Worm (Caenorhabditis elegans) whole organism, L2 larva: ENCODE results near the gene T25B9.4.

Experiments
- C34F6.9 ChIP-seq: fragments of 150-350 bp; optimal IDR thresholded peaks from 2 replicates; lab custom pipeline; 2014; ENCODE audit warnings: missing biosample characterization, missing genetic modification characterization
- R02D3.7 ChIP-seq: fragments of 150-350 bp; optimal IDR thresholded peaks from 2 replicates; lab custom pipeline; 2014; ENCODE audit warnings: missing biosample characterization, missing genetic modification characterization
- Y55F3AM.14 ChIP-seq: fragments of 200-800 bp; sonication (Bioruptor generic); optimal IDR thresholded peaks from 2 replicates; lab custom pipeline; 2018; ENCODE audit warnings: mild to moderate bottlenecking, missing genetic modification characterization, missing compliant biosample characterization
- ZK546.5 ChIP-seq: sonication (generic microtip); optimal IDR thresholded peaks from 2 replicates; lab custom pipeline; 2017; ENCODE audit warnings: missing biosample characterization, missing genetic modification characterization
- alr-1 ChIP-seq: fragments of 150-350 bp; optimal IDR thresholded peaks from 2 replicates; lab custom pipeline; 2014; ENCODE audit warnings: missing biosample characterization, missing genetic modification characterization
- aly-2 ChIP-seq: fragments of 150-350 bp; optimal IDR thresholded peaks from 2 replicates; lab custom pipeline; 2014; ENCODE audit warnings: missing biosample characterization, missing genetic modification characterization
- blmp-1 ChIP-seq: sonication (generic microtip); optimal IDR thresholded peaks from 2 replicates; lab custom pipeline; 2017; ENCODE audit warnings: missing genetic modification characterization, mild to moderate bottlenecking, missing compliant biosample characterization, antibody characterized with exemption, moderate library complexity; ENCODE audit not compliant: insufficient read depth
- ceh-82 ChIP-seq: fragments of 150-350 bp; optimal IDR thresholded peaks from 2 replicates; lab custom pipeline; 2014; ENCODE audit warnings: missing biosample characterization, missing genetic modification characterization
- crh-2 ChIP-seq: sonication (generic microtip); optimal IDR thresholded peaks from 2 replicates; lab custom pipeline; 2017; ENCODE audit warnings: missing biosample characterization, missing genetic modification characterization
- dmd-4 ChIP-seq: sonication (generic microtip); optimal IDR thresholded peaks from 2 replicates; lab custom pipeline; 2017; ENCODE audit warnings: missing biosample characterization, missing genetic modification characterization
- egl-27 ChIP-seq: sonication (generic microtip); optimal IDR thresholded peaks from 3 replicates; lab custom pipeline; 2017; ENCODE audit warnings: missing biosample characterization, missing genetic modification reagents, missing genetic modification characterization
- elt-1 ChIP-seq: fragments of 150-350 bp; optimal IDR thresholded peaks from 2 replicates; lab custom pipeline; 2014; ENCODE audit warnings: missing biosample characterization, missing genetic modification characterization
- elt-3 ChIP-seq: sonication (generic microtip); optimal IDR thresholded peaks from 2 replicates; lab custom pipeline; 2017; ENCODE audit warnings: missing biosample characterization, missing genetic modification characterization
- fos-1 ChIP-seq: fragments of 150-350 bp; optimal IDR thresholded peaks from 2 replicates; lab custom pipeline; 2014; ENCODE audit warnings: missing biosample characterization, missing genetic modification characterization
- gmeb-1 ChIP-seq: fragments of 150-350 bp; optimal IDR thresholded peaks from 2 replicates; lab custom pipeline; 2014; ENCODE audit warnings: missing biosample characterization, missing genetic modification characterization
- lin-13 ChIP-seq: fragments of 150-350 bp; optimal IDR thresholded peaks from 2 replicates; lab custom pipeline; 2014; ENCODE audit warnings: missing biosample characterization, missing genetic modification reagents, missing genetic modification characterization
- lsy-2 ChIP-seq, 2 experiments: fragments of 150-350 bp in 1 of 2; sonication (generic microtip) in 1 of 2; optimal IDR thresholded peaks; 2 replicates each; lab custom pipeline; 2014 to 2017; ENCODE audit warnings: missing biosample characterization in 2 of 2, missing genetic modification characterization in 2 of 2
- mab-5 ChIP-seq: fragments of 150-350 bp; optimal IDR thresholded peaks from 2 replicates; lab custom pipeline; 2014; ENCODE audit warnings: missing biosample characterization, missing genetic modification characterization
- mbf-1 ChIP-seq: sonication (generic microtip); optimal IDR thresholded peaks from 2 replicates; lab custom pipeline; 2017; ENCODE audit warnings: missing biosample characterization, missing genetic modification characterization
- mdl-1 ChIP-seq, 2 experiments: fragments of 150-350 bp in 1 of 2; sonication (generic microtip) in 1 of 2; optimal IDR thresholded peaks; 2 replicates each; lab custom pipeline; 2017; ENCODE audit warnings: missing biosample characterization in 2 of 2, missing genetic modification characterization in 2 of 2
- nhr-129 ChIP-seq: fragments of 150-350 bp; optimal IDR thresholded peaks from 2 replicates; lab custom pipeline; 2014; ENCODE audit warnings: missing biosample characterization, missing genetic modification characterization
- nhr-21 ChIP-seq: fragments of 150-350 bp; optimal IDR thresholded peaks from 2 replicates; lab custom pipeline; 2014; ENCODE audit warnings: missing biosample characterization, missing genetic modification characterization
- nhr-23 ChIP-seq: fragments of 150-350 bp; optimal IDR thresholded peaks from 2 replicates; lab custom pipeline; 2014; ENCODE audit warnings: missing biosample characterization, missing genetic modification reagents, missing genetic modification characterization
- nhr-237 ChIP-seq: fragments of 150-350 bp; optimal IDR thresholded peaks from 2 replicates; lab custom pipeline; 2014; ENCODE audit warnings: missing biosample characterization, missing genetic modification characterization
- nhr-25 ChIP-seq: fragments of 150-350 bp; sonication (generic microtip); optimal IDR thresholded peaks from 3 replicates; lab custom pipeline; 2014; ENCODE audit warnings: missing biosample characterization, missing genetic modification characterization
- nhr-77 ChIP-seq: fragments of 150-350 bp; optimal IDR thresholded peaks from 2 replicates; lab custom pipeline; 2014; ENCODE audit warnings: missing biosample characterization, missing genetic modification characterization
- peb-1 ChIP-seq: fragments of 150-350 bp; optimal IDR thresholded peaks from 2 replicates; lab custom pipeline; 2014; ENCODE audit warnings: missing biosample characterization, missing genetic modification characterization
- skn-1 ChIP-seq: sonication (generic microtip); optimal IDR thresholded peaks from 2 replicates; lab custom pipeline; 2017; ENCODE audit warnings: missing biosample characterization, missing genetic modification characterization
- sma-3 ChIP-seq: sonication (generic microtip); optimal IDR thresholded peaks from 2 replicates; lab custom pipeline; 2016; ENCODE audit warnings: missing genetic modification reagents, missing genetic modification characterization, missing compliant biosample characterization
- sma-9 ChIP-seq, 2 experiments: fragments of 150-350 bp in 1 of 2; sonication (generic microtip) in 1 of 2; optimal IDR thresholded peaks; 2 replicates each; lab custom pipeline; 2014 to 2016; ENCODE audit warnings: missing genetic modification characterization in 2 of 2, mild to moderate bottlenecking in 1 of 2, missing biosample characterization in 1 of 2, missing compliant biosample characterization in 1 of 2, missing genetic modification reagents in 1 of 2, moderate library complexity in 1 of 2
- snpc-4 ChIP-seq: fragments of 150-350 bp; optimal IDR thresholded peaks from 2 replicates; lab custom pipeline; 2014; ENCODE audit warnings: missing biosample characterization, missing genetic modification characterization
- unc-39 ChIP-seq: fragments of 150-350 bp; optimal IDR thresholded peaks from 2 replicates; lab custom pipeline; 2014; ENCODE audit warnings: missing biosample characterization, missing genetic modification characterization
- unc-55 ChIP-seq: fragments of 150-350 bp; sonication (generic microtip); optimal IDR thresholded peaks from 3 replicates; lab custom pipeline; 2014; ENCODE audit warnings: missing biosample characterization, missing genetic modification reagents, missing genetic modification characterization
- unc-62 ChIP-seq: fragments of 150-350 bp; optimal IDR thresholded peaks from 2 replicates; lab custom pipeline; 2014; ENCODE audit warnings: missing biosample characterization, missing genetic modification reagents, missing genetic modification characterization
- zag-1 ChIP-seq: fragments of 150-350 bp; optimal IDR thresholded peaks from 2 replicates; lab custom pipeline; 2014; ENCODE audit warnings: missing biosample characterization, missing genetic modification characterization
- ztf-1 ChIP-seq: fragments of 200-800 bp; sonication (Bioruptor generic); conservative IDR thresholded peaks from 2 replicates; pipeline ENCODE4 v1.3.6; 2022; ENCODE audit warnings: missing genetic modification characterization, missing compliant biosample characterization
- ztf-11 ChIP-seq: sonication (generic microtip); optimal IDR thresholded peaks from 2 replicates; lab custom pipeline; 2017; ENCODE audit warnings: missing biosample characterization, missing genetic modification characterization
- ztf-4 ChIP-seq: fragments of 150-350 bp; optimal IDR thresholded peaks from 2 replicates; lab custom pipeline; 2014; ENCODE audit warnings: missing biosample characterization, missing genetic modification characterization

Gene T25B9.4

ce11 chrIV:10782014-10782413 is 24.5 kb upstream of the T25B9.4 start:
- TF ChIP-seq nhr-21 (tag; lab: Kevin White, UChicago), result peak; percentile 92
- peak; percentile 79 for TF ChIP-seq nhr-25
- TF ChIP-seq dmd-4 (tag; lab: Kevin White, UChicago), result no peak
- no peak for TF ChIP-seq elt-3 (tag; lab: Kevin White, UChicago)
- TF ChIP-seq nhr-129 (tag; lab: Kevin White, UChicago), result peak; percentile 4
- no peak for TF ChIP-seq nhr-77 (tag; lab: Kevin White, UChicago)
- no peak for TF ChIP-seq peb-1 (tag; lab: Kevin White, UChicago)
- TF ChIP-seq unc-62, result no peak
- TF ChIP-seq zag-1 (tag; lab: Kevin White, UChicago), result no peak
- no peak for TF ChIP-seq nhr-237
- TF ChIP-seq egl-27, result peak; percentile 48
- TF ChIP-seq fos-1 (tag; lab: Kevin White, UChicago), result peak; percentile 41
- TF ChIP-seq sma-3 (GFP tag; lab: Kevin White, UChicago), result peak; percentile 82
- peak; percentile 84 for TF ChIP-seq blmp-1 (tag; lab: Kevin White, UChicago)
- TF ChIP-seq ztf-11 (tag; lab: Kevin White, UChicago), result no peak
- no peak for TF ChIP-seq unc-39 (tag; lab: Kevin White, UChicago)
- TF ChIP-seq ceh-82 (tag; lab: Kevin White, UChicago), result no peak
- no peak for TF ChIP-seq nhr-23
- no peak for TF ChIP-seq mbf-1 (tag; lab: Kevin White, UChicago)
- TF ChIP-seq snpc-4 (tag; lab: Kevin White, UChicago), result no peak
- TF ChIP-seq unc-55 (GFP tag; lab: Kevin White, UChicago), result no peak
- TF ChIP-seq lin-13, result no peak
- no peak for TF ChIP-seq skn-1 (tag; lab: Kevin White, UChicago)
- TF ChIP-seq R02D3.7 (tag; lab: Kevin White, UChicago), result no peak
- peak; percentile 45 for TF ChIP-seq gmeb-1
- TF ChIP-seq ztf-1 (GFP tag; lab: Robert Waterston, UW), result no peak
- TF ChIP-seq lsy-2 (tag; optimal IDR thresholded peaks at IDR 0.05; lab: Kevin White, UChicago), result peak in 1 of 2 experiments; percentile 43
- peak; percentile 5 for TF ChIP-seq Y55F3AM.14 (GFP tag; lab: Kevin White, UChicago)
- TF ChIP-seq ZK546.5, result no peak
- peak; percentile 35 for TF ChIP-seq crh-2 (tag; lab: Kevin White, UChicago)
- TF ChIP-seq mab-5 (tag; lab: Kevin White, UChicago), result no peak
- peak; percentile 98 for TF ChIP-seq sma-9 (GFP tag; optimal IDR thresholded peaks at IDR 0.05; lab: Kevin White, UChicago)
- no peak for TF ChIP-seq sma-9 (tag; optimal IDR thresholded peaks at IDR 0.05; lab: Kevin White, UChicago)
- TF ChIP-seq elt-1, result no peak
- TF ChIP-seq mdl-1 (tag; optimal IDR thresholded peaks at IDR 0.05; lab: Kevin White, UChicago), result peak; percentile 56 to 80
- no peak for TF ChIP-seq ztf-4 (tag; lab: Kevin White, UChicago)
- TF ChIP-seq C34F6.9 (tag; lab: Kevin White, UChicago), result no peak

DNA sequence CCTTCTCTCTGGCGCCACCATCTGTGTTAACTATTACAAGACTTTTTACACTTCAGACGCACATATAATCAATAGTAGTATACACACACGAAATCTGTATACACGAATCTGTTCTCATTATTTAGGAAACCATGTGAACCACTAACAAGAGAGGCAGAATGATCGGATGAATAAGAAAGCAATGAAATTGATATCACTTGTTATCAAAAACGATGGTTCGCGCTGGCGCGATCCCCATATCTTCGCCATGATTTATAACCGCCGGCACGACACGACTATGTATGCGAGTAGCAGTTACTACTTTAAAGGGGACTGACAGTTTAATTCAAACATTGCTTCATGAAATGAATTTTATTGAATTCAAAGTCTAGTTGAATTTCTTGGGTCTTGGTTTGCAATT is 23.8 kb upstream of the T25B9.4 start:
- no peak for TF ChIP-seq ztf-11 (tag; lab: Kevin White, UChicago)
- TF ChIP-seq nhr-21 (tag; lab: Kevin White, UChicago), result peak; percentile 31
- peak; percentile 77 for TF ChIP-seq sma-9 (GFP tag; optimal IDR thresholded peaks at IDR 0.05; lab: Kevin White, UChicago)
- TF ChIP-seq sma-9 (tag; optimal IDR thresholded peaks at IDR 0.05; lab: Kevin White, UChicago), result no peak

- TF ChIP-seq fos-1 (tag; lab: Kevin White, UChicago), result no peak
- TF ChIP-seq dmd-4 (tag; lab: Kevin White, UChicago), result no peak
- no peak for TF ChIP-seq Y55F3AM.14 (GFP tag; lab: Kevin White, UChicago)
- no peak for TF ChIP-seq aly-2 (tag; lab: Kevin White, UChicago)
- no peak for TF ChIP-seq nhr-25
- TF ChIP-seq R02D3.7 (tag; lab: Kevin White, UChicago), result no peak
- TF ChIP-seq lsy-2 (tag; optimal IDR thresholded peaks at IDR 0.05; lab: Kevin White, UChicago), result no peak
- no peak for TF ChIP-seq ztf-1 (GFP tag; lab: Robert Waterston, UW)
- TF ChIP-seq ztf-4 (tag; lab: Kevin White, UChicago), result no peak
These were observed 23.1 kb upstream of the T25B9.4 start, which contains the start of gene swt-3 for ce11 chrIV:10780583-10780982. Gene swt-3 (minus strand): TSS chrIV:10780683.

ce11 chrIV:10779328-10779727 is 21.8 kb upstream of the T25B9.4 start:
- TF ChIP-seq snpc-4 (tag; lab: Kevin White, UChicago) (no peak), R02D3.7 (tag; lab: Kevin White, UChicago) (no peak), elt-1 (no peak), egl-27 (no peak), blmp-1 (tag; lab: Kevin White, UChicago) (no peak), elt-3 (tag; lab: Kevin White, UChicago) (no peak), C34F6.9 (tag; lab: Kevin White, UChicago) (no peak), alr-1 (tag; lab: Kevin White, UChicago) (no peak), Y55F3AM.14 (GFP tag; lab: Kevin White, UChicago) (no peak), nhr-23 (no peak)
- TF ChIP-seq, all 48 proteins: peak for 0
